Worm (Caenorhabditis elegans) whole organism, young adult: ENCODE measurements around the gene cest-35.1.

Experiments used
- C06A6.2 ChIP-seq: fragments of 200-800 bp; sonication (Bioruptor generic); conservative IDR thresholded peaks from 2 replicates; pipeline ENCODE4 v1.3.6; 2022; ENCODE audit warnings: missing genetic modification characterization, missing compliant biosample characterization
- F39B2.1 ChIP-seq: fragments of 200-800 bp; sonication (Bioruptor generic); IDR thresholded peaks from 2 replicates; pipeline ENCODE4 v1.3.6; 2022; ENCODE audit warnings: missing genetic modification reagents, missing genetic modification characterization, missing compliant biosample characterization
- K12H6.12 ChIP-seq: fragments of 200-800 bp; sonication (Bioruptor generic); optimal IDR thresholded peaks from 2 replicates; lab custom pipeline; 2018; ENCODE audit warnings: mild to moderate bottlenecking, missing genetic modification characterization, missing compliant biosample characterization
- ama-1 ChIP-seq, 3 experiments: fragments of 150-350 bp in 1 of 3; sonication (generic microtip) in 2 of 3; optimal IDR thresholded peaks; 2 replicates each; lab custom pipeline; 2014 to 2018; ENCODE audit warnings: missing biosample characterization in 2 of 3, missing genetic modification characterization in 2 of 3, missing genetic modification reagents in 2 of 3
- atf-7 ChIP-seq: sonication (generic microtip); optimal IDR thresholded peaks from 2 replicates; lab custom pipeline; 2017; ENCODE audit warnings: mild to moderate bottlenecking, missing genetic modification characterization, missing compliant biosample characterization
- ccch-3 ChIP-seq: fragments of 200-800 bp; sonication (Bioruptor generic); optimal IDR thresholded peaks from 2 replicates; lab custom pipeline; 2018; ENCODE audit warnings: mild to moderate bottlenecking, missing genetic modification characterization, missing compliant biosample characterization
- cebp-1 ChIP-seq, 2 experiments: fragments of 200-800 bp in 1 of 2; sonication (Bioruptor generic) in 1 of 2; sonication (generic microtip) in 1 of 2; IDR thresholded peaks in 1 of 2; optimal IDR thresholded peaks in 1 of 2; 2 replicates each; pipeline versions ENCODE4 v1.3.6 to Lab custom; 2017 to 2022; ENCODE audit warnings: missing compliant biosample characterization in 2 of 2, missing genetic modification characterization in 2 of 2, mild to moderate bottlenecking in 1 of 2, missing genetic modification reagents in 1 of 2, moderate library complexity in 1 of 2
- ceh-27 ChIP-seq: fragments of 200-800 bp; sonication (Bioruptor generic); optimal IDR thresholded peaks from 2 replicates; lab custom pipeline; 2018; ENCODE audit warnings: mild to moderate bottlenecking, missing genetic modification characterization, moderate library complexity, missing compliant biosample characterization
- die-1 ChIP-seq: sonication (generic microtip); optimal IDR thresholded peaks from 2 replicates; lab custom pipeline; 2016; ENCODE audit warnings: missing genotype, mild to moderate bottlenecking, missing genetic modification characterization, missing compliant biosample characterization
- egl-44 ChIP-seq: fragments of 200-800 bp; sonication (Bioruptor generic); IDR thresholded peaks from 2 replicates; pipeline ENCODE4 v1.3.6; 2022; ENCODE audit warnings: missing genetic modification reagents, missing genetic modification characterization, missing compliant biosample characterization
- let-607 ChIP-seq, 2 experiments: fragments of 200-800 bp in 1 of 2; sonication (Bioruptor generic) in 1 of 2; sonication (generic microtip) in 1 of 2; optimal IDR thresholded peaks; 2 replicates each; lab custom pipeline; 2016 to 2018; ENCODE audit warnings: mild to moderate bottlenecking in 2 of 2, missing compliant biosample characterization in 2 of 2, missing genetic modification characterization in 2 of 2, moderate library complexity in 2 of 2, missing genotype in 1 of 2
- lin-54 ChIP-seq: fragments of 200-800 bp; sonication (Bioruptor generic); optimal IDR thresholded peaks from 2 replicates; lab custom pipeline; 2018; ENCODE audit warnings: mild to moderate bottlenecking, missing genetic modification characterization, missing compliant biosample characterization
- nhr-120 ChIP-seq: fragments of 200-800 bp; sonication (Bioruptor generic); IDR thresholded peaks from 2 replicates; pipeline ENCODE4 v1.3.6; 2022; ENCODE audit warnings: missing genetic modification characterization, missing compliant biosample characterization
- nhr-80 ChIP-seq: sonication (generic microtip); optimal IDR thresholded peaks from 2 replicates; lab custom pipeline; 2016; ENCODE audit warnings: missing genetic modification characterization, missing compliant biosample characterization
- nhr-90 ChIP-seq: sonication (generic microtip); optimal IDR thresholded peaks from 2 replicates; lab custom pipeline; 2016; ENCODE audit warnings: missing genotype, mild to moderate bottlenecking, missing genetic modification characterization, missing compliant biosample characterization
- pha-4 ChIP-seq: fragments of 150-350 bp; sonication (generic microtip); optimal IDR thresholded peaks from 2 replicates; lab custom pipeline; 2014; ENCODE audit warnings: missing biosample characterization, missing genetic modification reagents, missing genetic modification characterization
- rcor-1 ChIP-seq: fragments of 200-800 bp; sonication (Bioruptor generic); IDR thresholded peaks from 2 replicates; pipeline ENCODE4 v1.3.6; 2022; ENCODE audit warnings: missing genetic modification reagents, missing genetic modification characterization, missing compliant biosample characterization
- snpc-3.4 ChIP-seq: sonication (generic microtip); optimal IDR thresholded peaks from 2 replicates; lab custom pipeline; 2017; ENCODE audit warnings: missing genetic modification characterization, mild to moderate bottlenecking, missing compliant biosample characterization, antibody characterized with exemption, moderate library complexity, missing genotype, missing genetic modification reagents
- tbp1 ChIP-seq: fragments of 200-800 bp; sonication (Bioruptor generic); optimal IDR thresholded peaks from 2 replicates; lab custom pipeline; 2018; ENCODE audit warnings: mild to moderate bottlenecking, missing genetic modification characterization, missing compliant biosample characterization
- unc-62 ChIP-seq: fragments of 150-350 bp; optimal IDR thresholded peaks from 2 replicates; lab custom pipeline; 2014; ENCODE audit warnings: missing biosample characterization, missing genetic modification reagents, missing genetic modification characterization

cest-35.1 gene

ce11 chrV:5192501-5192900, 50.4 kb downstream of the cest-35.1 start, which contains the start of gene C03A7.13:
Gene C03A7.13 (minus strand): TSS chrV:5192543.
- TF ChIP-seq let-607 (tag; optimal IDR thresholded peaks at IDR 0.05; lab: Kevin White, UChicago) (peak in 1 of 2 experiments; percentile 30), snpc-3.4 (tag; lab: Kevin White, UChicago) (no peak), nhr-80 (tag; lab: Kevin White, UChicago) (peak; percentile 87), cebp-1 (GFP tag; IDR thresholded peaks at IDR 0.05; lab: Robert Waterston, UW) (no peak), cebp-1 (tag; optimal IDR thresholded peaks at IDR 0.05; lab: Kevin White, UChicago) (peak; percentile 34), ama-1 (optimal IDR thresholded peaks at IDR 0.05; lab: Kevin White, UChicago) (no peak), ama-1 (GFP tag; optimal IDR thresholded peaks at IDR 0.05; lab: Kevin White, UChicago) (no peak), unc-62 (GFP tag; lab: Kevin White, UChicago) (peak; percentile 93), nhr-120 (no peak), die-1 (tag; lab: Kevin White, UChicago) (no peak), lin-54 (no peak), atf-7 (tag; lab: Kevin White, UChicago) (peak; percentile 26), ceh-27 (GFP tag; lab: Kevin White, UChicago) (no peak), nhr-90 (tag; lab: Kevin White, UChicago) (no peak), tbp1 (GFP tag; lab: Kevin White, UChicago) (peak; percentile 8), C06A6.2 (GFP tag; lab: Robert Waterston, UW) (no peak), K12H6.12 (tag; lab: Kevin White, UChicago) (no peak), ccch-3 (GFP tag; lab: Kevin White, UChicago) (no peak), pha-4 (tag; lab: Kevin White, UChicago) (peak; percentile 9), rcor-1 (GFP tag; lab: Robert Waterston, UW) (no peak), egl-44 (GFP tag; lab: Robert Waterston, UW) (0 out of 2 replicates have a peak, but pooled peaks have one; percentile 29), F39B2.1 (GFP tag; lab: Robert Waterston, UW) (no peak)
